Fruit fly (Drosophila melanogaster): ENCODE results near the gene CG5676.
A peak's percentile ranks its signal among the peaks of the same experiment; 100 is the strongest.

The CG5676 gene

dm6 chr2L:10263343-10263744 is 7.7 kb upstream of the CG5676 start, which contains the start of gene Rsf1 (continued):
- no peak for TF ChIP-seq hkb (optimal IDR thresholded peaks at IDR 0.05)
- TF ChIP-seq hkb (GFP tag; IDR thresholded peaks at IDR 0.05), result no peak
- TF ChIP-seq insv (GFP tag; optimal IDR thresholded peaks at IDR 0.05), result no peak
- no peak for TF ChIP-seq Ets97D (GFP tag; optimal IDR thresholded peaks at IDR 0.05)
- TF ChIP-seq sob (GFP tag; IDR thresholded peaks at IDR 0.05), result no peak
- TF ChIP-seq slbo (GFP tag; IDR thresholded peaks at IDR 0.05), result no peak
- TF ChIP-seq CG15696 (tag; optimal IDR thresholded peaks at IDR 0.05), result no peak
- no peak for TF ChIP-seq fru (optimal IDR thresholded peaks at IDR 0.05)
- TF ChIP-seq CG1024 (GFP tag; IDR thresholded peaks at IDR 0.05), result peak; percentile 86
- no peak for TF ChIP-seq CG34224 (GFP tag; IDR thresholded peaks at IDR 0.05; ENCODE audit: partially characterized antibody)
- TF ChIP-seq CG17829 (tag; optimal IDR thresholded peaks at IDR 0.05), result no peak
- no peak for TF ChIP-seq ci (GFP tag; IDR thresholded peaks at IDR 0.05)
- no peak for TF ChIP-seq CG8944 (GFP tag; optimal IDR thresholded peaks at IDR 0.05)
- TF ChIP-seq Eip74EF (GFP tag; optimal IDR thresholded peaks at IDR 0.05), result no peak
- TF ChIP-seq ftz-f1 (GFP tag; optimal IDR thresholded peaks at IDR 0.05), result no peak
- no peak for TF ChIP-seq CG14050 (GFP tag; IDR thresholded peaks at IDR 0.05)
- no peak for TF ChIP-seq CG31388 (GFP tag; optimal IDR thresholded peaks at IDR 0.05)
- TF ChIP-seq CG42726 (GFP tag; IDR thresholded peaks at IDR 0.05; ENCODE audit: partially characterized antibody), result no peak
- TF ChIP-seq pan (optimal IDR thresholded peaks at IDR 0.05), result no peak
- TF ChIP-seq pan (GFP tag; optimal IDR thresholded peaks at IDR 0.05 in 1 of 2, IDR thresholded peaks at IDR 0.05 in 1 of 2), result no peak
- TF ChIP-seq CoRest (tag; optimal IDR thresholded peaks at IDR 0.05), result peak; percentile 41
- TF ChIP-seq crc (GFP tag; optimal IDR thresholded peaks at IDR 0.05), result no peak
- TF ChIP-seq sqz (GFP tag; optimal IDR thresholded peaks at IDR 0.05), result no peak
- TF ChIP-seq CG2712 (tag; optimal IDR thresholded peaks at IDR 0.05), result peak; percentile 20
- TF ChIP-seq twi (tag; optimal IDR thresholded peaks at IDR 0.05), result no peak
- TF ChIP-seq Hr3 (GFP tag; optimal IDR thresholded peaks at IDR 0.05), result no peak
- TF ChIP-seq CG17186 (GFP tag; optimal IDR thresholded peaks at IDR 0.05), result no peak
- no peak for TF ChIP-seq slp2 (GFP tag; optimal IDR thresholded peaks at IDR 0.05)
- TF ChIP-seq fd96Cb (tag; optimal IDR thresholded peaks at IDR 0.05), result no peak
- no peak for TF ChIP-seq luna (GFP tag; optimal IDR thresholded peaks at IDR 0.05)
- TF ChIP-seq ATbp (GFP tag; optimal IDR thresholded peaks at IDR 0.05), result no peak
- TF ChIP-seq corto (GFP tag; optimal IDR thresholded peaks at IDR 0.05), result no peak
- no peak for TF ChIP-seq eve (GFP tag; optimal IDR thresholded peaks at IDR 0.05)
- TF ChIP-seq H2.0 (GFP tag; IDR thresholded peaks at IDR 0.05), result no peak
- peak; percentile 96 for TF ChIP-seq onecut (GFP tag; IDR thresholded peaks at IDR 0.05)
- no peak for TF ChIP-seq CG6791 (GFP tag; IDR thresholded peaks at IDR 0.05; ENCODE audit: partially characterized antibody)
- peak; percentile 89 for TF ChIP-seq CG17802 (tag; optimal IDR thresholded peaks at IDR 0.05)
- TF ChIP-seq Six4 (GFP tag; optimal IDR thresholded peaks at IDR 0.05), result no peak
- TF ChIP-seq NK7.1 (GFP tag; optimal IDR thresholded peaks at IDR 0.05), result no peak
- no peak for TF ChIP-seq pho (GFP tag; optimal IDR thresholded peaks at IDR 0.05)
- TF ChIP-seq trh (GFP tag; optimal IDR thresholded peaks at IDR 0.05), result no peak
- TF ChIP-seq ssp (GFP tag; IDR thresholded peaks at IDR 0.05), result peak; percentile 81
- peak; percentile 63 for TF ChIP-seq CG7928 (GFP tag; optimal IDR thresholded peaks at IDR 0.05)
- no peak for TF ChIP-seq wor (GFP tag; IDR thresholded peaks at IDR 0.05)
- peak; percentile 1 for TF ChIP-seq nom (GFP tag; optimal IDR thresholded peaks at IDR 0.05)
- no peak for TF ChIP-seq dmrt99B (tag; optimal IDR thresholded peaks at IDR 0.05)
- no peak for TF ChIP-seq CG8924 (tag; optimal IDR thresholded peaks at IDR 0.05)
- no peak for TF ChIP-seq repo (GFP tag; optimal IDR thresholded peaks at IDR 0.05)
- TF ChIP-seq oc (tag; optimal IDR thresholded peaks at IDR 0.05), result no peak
- no peak for TF ChIP-seq CG7839 (tag; optimal IDR thresholded peaks at IDR 0.05)
- no peak for TF ChIP-seq chif (GFP tag; optimal IDR thresholded peaks at IDR 0.05)
- TF ChIP-seq prd (optimal IDR thresholded peaks at IDR 0.05), result no peak
- TF ChIP-seq prd (GFP tag; IDR thresholded peaks at IDR 0.05), result 0 out of 3 replicates have a peak, but pooled peaks have one; percentile 7

Measured in whole organism, embryonic.